Fruit fly (Drosophila melanogaster) whole organism, pupa: Measurements from ENCODE around the gene CG4960.

Experiments used
- CG10348 ChIP-seq: fragments of 200-800 bp; sonication (Bioruptor generic); IDR thresholded peaks from 2 replicates; pipeline ENCODE4 v1.3.6; 2022; ENCODE audit warnings: missing biosample characterization, missing genetic modification characterization
- CG12605 ChIP-seq: fragments of 200-800 bp; sonication (Bioruptor generic); IDR thresholded peaks from 2 replicates; pipeline ENCODE4 v1.3.6; 2022; ENCODE audit warnings: missing biosample characterization, missing genetic modification characterization
- CG13204 ChIP-seq: fragments of 200-800 bp; sonication (Bioruptor generic); optimal IDR thresholded peaks from 2 replicates; lab custom pipeline; 2018; ENCODE audit warnings: missing biosample characterization, mild to moderate bottlenecking, missing genetic modification characterization, moderate library complexity
- CG14655 ChIP-seq: fragments of 200-800 bp; sonication (Bioruptor generic); optimal IDR thresholded peaks from 3 replicates; lab custom pipeline; 2017; ENCODE audit warnings: mild to moderate bottlenecking, missing biosample characterization, missing genetic modification reagents, missing genetic modification characterization
- CG15710 ChIP-seq: fragments of 200-800 bp; sonication (Bioruptor generic); optimal IDR thresholded peaks from 2 replicates; lab custom pipeline; 2018; ENCODE audit warnings: missing biosample characterization, mild to moderate bottlenecking, missing genetic modification characterization, moderate library complexity
- CG17806 ChIP-seq: fragments of 200-800 bp; sonication (Bioruptor generic); optimal IDR thresholded peaks from 2 replicates; lab custom pipeline; 2018; ENCODE audit warnings: missing biosample characterization, mild to moderate bottlenecking, missing genetic modification characterization, moderate library complexity
- CG32121 ChIP-seq: fragments of 200-800 bp; sonication (Bioruptor generic); IDR thresholded peaks from 2 replicates; pipeline ENCODE4 v1.3.6; 2022; ENCODE audit warnings: missing biosample characterization, missing genetic modification characterization
- CG34367 ChIP-seq: fragments of 200-800 bp; sonication (Bioruptor generic); optimal IDR thresholded peaks from 2 replicates; lab custom pipeline; 2018; ENCODE audit warnings: missing biosample characterization, mild to moderate bottlenecking, missing genetic modification characterization
- CG4496 ChIP-seq: fragments of 200-800 bp; sonication (Bioruptor generic); IDR thresholded peaks from 3 replicates; pipeline ENCODE4 v1.3.6; 2022; ENCODE audit warnings: missing biosample characterization, missing genetic modification characterization
- CG8301 ChIP-seq: fragments of 200-800 bp; sonication (Bioruptor generic); optimal IDR thresholded peaks from 2 replicates; lab custom pipeline; 2018; ENCODE audit warnings: missing biosample characterization, mild to moderate bottlenecking, missing genetic modification characterization
- CG9948 ChIP-seq: fragments of 200-800 bp; sonication (Bioruptor generic); optimal IDR thresholded peaks from 2 replicates; lab custom pipeline; 2018; ENCODE audit warnings: missing biosample characterization, mild to moderate bottlenecking, missing genetic modification characterization, moderate library complexity
- D1 ChIP-seq: fragments of 200-800 bp; sonication (Bioruptor generic); optimal IDR thresholded peaks from 2 replicates; lab custom pipeline; 2018; ENCODE audit warnings: missing biosample characterization, mild to moderate bottlenecking, missing genetic modification characterization, moderate library complexity
- EcR ChIP-seq: fragments of 200-800 bp; sonication (Bioruptor generic); optimal IDR thresholded peaks from 3 replicates; lab custom pipeline; 2019; ENCODE audit warnings: missing biosample characterization, missing genetic modification characterization, mild to moderate bottlenecking, moderate library complexity, missing genetic modification reagents
- Ets98B ChIP-seq: fragments of 200-800 bp; sonication (Bioruptor generic); IDR thresholded peaks from 2 replicates; pipeline ENCODE4 v1.3.6; 2022; ENCODE audit warnings: missing biosample characterization, missing genetic modification characterization
- Pif1A ChIP-seq: fragments of 200-800 bp; sonication (Bioruptor generic); optimal IDR thresholded peaks from 3 replicates; lab custom pipeline; 2016; ENCODE audit warnings: missing biosample characterization, missing genetic modification characterization
- Pif1B ChIP-seq: fragments of 200-800 bp; sonication (Bioruptor generic); optimal IDR thresholded peaks from 3 replicates; lab custom pipeline; 2016; ENCODE audit warnings: missing biosample characterization, missing genetic modification characterization
- Snoo ChIP-seq: fragments of 200-800 bp; sonication (Bioruptor generic); optimal IDR thresholded peaks from 3 replicates; lab custom pipeline; 2017; ENCODE audit warnings: missing biosample characterization, mild to moderate bottlenecking, missing genetic modification characterization, inconsistent platforms
- fd96Ca ChIP-seq: fragments of 200-800 bp; sonication (Bioruptor generic); IDR thresholded peaks from 3 replicates; pipeline ENCODE4 v1.3.6; 2022; ENCODE audit warnings: missing biosample characterization, missing genetic modification characterization
- gl ChIP-seq: fragments of 200-800 bp; sonication (Bioruptor generic); optimal IDR thresholded peaks from 2 replicates; lab custom pipeline; 2018; ENCODE audit warnings: missing biosample characterization, mild to moderate bottlenecking, missing genetic modification characterization
- rn ChIP-seq: fragments of 200-800 bp; sonication (Bioruptor generic); IDR thresholded peaks from 2 replicates; pipeline ENCODE4 v1.3.6; 2022; ENCODE audit warnings: missing biosample characterization, missing genetic modification characterization

CG4960 gene

dm6 chr3R:25787198-25787597, at the start of gene CG4960:
Gene CG4960, minus strand, starts transcription at chr3R:25787298.
- TF ChIP-seq Ets98B, result no peak

DNA sequence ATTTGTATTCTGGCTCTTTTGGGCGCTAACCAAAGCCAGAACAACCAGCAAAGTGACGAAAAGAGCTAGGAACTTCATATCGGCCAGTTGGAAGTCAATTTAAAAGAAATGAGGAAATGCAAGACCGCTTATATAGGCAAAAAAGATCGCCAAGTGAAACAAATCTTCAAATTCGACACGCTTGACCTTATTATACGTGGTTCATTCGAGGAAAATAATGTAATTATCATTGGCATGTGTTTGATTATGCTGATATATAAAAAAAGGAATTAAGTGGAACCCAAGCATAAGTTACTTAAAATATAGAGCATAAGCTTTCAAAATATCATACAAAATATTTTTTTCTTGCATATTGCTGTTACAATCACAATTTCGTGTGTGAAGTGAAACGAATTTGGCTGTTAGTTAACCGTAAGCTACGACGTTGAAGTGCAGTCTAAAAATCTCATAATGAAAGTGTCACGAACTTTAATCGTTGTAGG, 44.7 kb upstream of the CG4960 start, which contains the start of the genes Mst57Da and alpha4GT2:
Mst57Da (minus strand) TSS at position 101 of the 482 bp plus-strand sequence.
alpha4GT2 (plus strand) TSS at position 432 of the 482 bp plus-strand sequence.
- TF ChIP-seq CG32121 (GFP tag; lab: Robert Waterston, UW) (no peak), Pif1A (GFP tag; lab: Kevin White, UChicago) (no peak)

- no peak for TF ChIP-seq CG32121 (GFP tag; lab: Robert Waterston, UW)
- TF ChIP-seq CG13204, result no peak
- no peak for TF ChIP-seq CG8301 (tag; lab: Kevin White, UChicago)
- TF ChIP-seq Ets98B, result no peak
- TF ChIP-seq Snoo (tag; lab: Kevin White, UChicago), result no peak
- TF ChIP-seq CG10348 (GFP tag; lab: Robert Waterston, UW), result no peak
- no peak for TF ChIP-seq rn (GFP tag; lab: Robert Waterston, UW)
- no peak for TF ChIP-seq CG4496 (GFP tag; lab: Robert Waterston, UW)
- no peak for TF ChIP-seq CG17806 (tag; lab: Kevin White, UChicago)
Observed at dm6 chr3R:25830814-25831213, 43.7 kb upstream of the CG4960 start, which contains the start of gene Mst57Db. Gene Mst57Db, minus strand, starts transcription at chr3R:25830914.

DNA sequence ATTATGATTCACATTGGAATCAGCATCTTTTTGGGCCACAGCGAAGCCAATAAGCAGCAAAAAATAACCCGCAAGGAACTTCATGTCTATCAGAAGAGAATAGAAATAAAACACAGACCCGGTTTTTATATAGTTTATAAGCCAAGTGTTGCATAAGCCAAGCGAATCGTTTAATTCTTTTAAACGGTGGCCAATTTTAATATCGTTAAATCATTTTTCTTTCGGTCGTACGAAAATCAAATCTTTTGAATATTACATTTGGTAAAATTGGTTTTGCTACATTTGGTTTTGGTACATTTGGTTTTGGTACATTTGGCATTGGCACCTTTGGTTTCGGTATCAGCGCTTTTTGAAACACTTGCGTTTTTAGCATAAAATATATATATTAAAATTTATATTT, 43.0 kb upstream of the CG4960 start, which contains the start of gene Sfp96F:
Sfp96F (minus strand) TSS at position 101 of the 400 bp plus-strand sequence.
- TF ChIP-seq CG14655 (GFP tag; lab: Kevin White, UChicago) (no peak), CG9948 (tag; lab: Kevin White, UChicago) (no peak), Pif1A (GFP tag; lab: Kevin White, UChicago) (no peak), CG12605 (no peak), CG8301 (tag; lab: Kevin White, UChicago) (no peak)

- TF ChIP-seq CG17806 (tag; lab: Kevin White, UChicago) (no peak), CG12605 (no peak), Pif1B (GFP tag; lab: Kevin White, UChicago) (no peak), D1 (tag; lab: Kevin White, UChicago) (no peak)
Observed at dm6 chr3R:25829598-25829997, 42.5 kb upstream of the CG4960 start, which contains the start of gene Mst57Dc. Gene Mst57Dc, minus strand, starts transcription at chr3R:25829698.

- TF ChIP-seq Pif1A (GFP tag; lab: Kevin White, UChicago), result no peak
- TF ChIP-seq CG4496 (GFP tag; lab: Robert Waterston, UW), result no peak
- no peak for TF ChIP-seq CG9948 (tag; lab: Kevin White, UChicago)
- TF ChIP-seq CG8301 (tag; lab: Kevin White, UChicago), result no peak
- TF ChIP-seq, all 21 proteins: peak for 0
Observed at dm6 chr3R:25815179-25815578, 28.1 kb upstream of the CG4960 start, which contains the start of gene CG14354. Gene CG14354, plus strand, starts transcription at chr3R:25815479.

dm6 chr3R:25811611-25812010, 24.5 kb upstream of the CG4960 start, which contains the start of the genes Acam and CG17770:
Gene Acam, plus strand, starts transcription at chr3R:25811911.
Gene CG17770, plus strand, starts transcription at chr3R:25811911.
- TF ChIP-seq CG15710, result no peak
- TF ChIP-seq CG12605, result no peak
- TF ChIP-seq rn (GFP tag; lab: Robert Waterston, UW), result no peak
- no peak for TF ChIP-seq Pif1A (GFP tag; lab: Kevin White, UChicago)
- TF ChIP-seq CG10348 (GFP tag; lab: Robert Waterston, UW), result no peak
- TF ChIP-seq EcR (GFP tag; lab: Kevin White, UChicago), result no peak
- TF ChIP-seq CG34367 (tag; lab: Kevin White, UChicago), result no peak
- TF ChIP-seq fd96Ca (GFP tag; lab: Robert Waterston, UW), result no peak
- TF ChIP-seq CG4496 (GFP tag; lab: Robert Waterston, UW), result no peak
- TF ChIP-seq gl (tag; lab: Kevin White, UChicago), result no peak
- no peak for TF ChIP-seq Pif1B (GFP tag; lab: Kevin White, UChicago)
- TF ChIP-seq Snoo (tag; lab: Kevin White, UChicago), result no peak
- TF ChIP-seq CG13204, result no peak
- TF ChIP-seq, all 21 proteins: peak for 0

DNA sequence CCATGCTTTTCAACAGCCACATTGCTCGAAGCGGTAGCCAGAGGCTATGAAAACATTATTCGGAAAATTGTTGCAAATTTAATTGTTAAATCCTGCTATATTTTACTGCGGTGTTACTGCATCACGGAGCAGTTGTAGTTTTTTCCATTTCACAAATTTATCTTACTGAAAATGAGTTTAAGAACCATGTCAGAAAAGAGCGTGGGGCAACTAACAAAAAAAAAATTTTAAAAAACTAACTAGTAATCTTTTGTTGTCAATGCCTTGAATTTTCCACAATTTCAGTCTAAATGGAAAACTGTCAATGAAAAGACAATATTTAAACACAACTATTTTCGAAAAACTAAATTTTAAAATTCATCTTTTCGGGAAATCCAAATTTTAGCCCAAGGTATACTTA, 23.7 kb upstream of the CG4960 start, which contains the start of gene CG5024:
CG5024 (plus strand) TSS at position 301 of the 400 bp plus-strand sequence.
- no peak for TF ChIP-seq CG8301 (tag; lab: Kevin White, UChicago)
